Worm (Caenorhabditis elegans): ENCODE data around the gene Y75B12B.13.

Y75B12B.13 gene

ce11 chrV:15143798-15144197, 50.0 kb downstream of the Y75B12B.13 start, which contains the start of gene K08F9.4:
Gene K08F9.4, plus strand, starts transcription at chrV:15144019.
- TF ChIP-seq ceh-100 (GFP tag; IDR thresholded peaks at IDR 0.05) (peak; percentile 88), snpc-4 (GFP tag; optimal IDR thresholded peaks at IDR 0.05) (no peak), snpc-4 (tag; optimal IDR thresholded peaks at IDR 0.05) (peak in 1 of 4 experiments; percentile 7), somi-1 (GFP tag; optimal IDR thresholded peaks at IDR 0.05) (no peak), hmg-1.2 (GFP tag; IDR thresholded peaks at IDR 0.05) (peak; percentile 92), hlh-12 (tag; optimal IDR thresholded peaks at IDR 0.05) (no peak), attf-5 (GFP tag; optimal IDR thresholded peaks at IDR 0.05) (peak; percentile 1), mcd-1 (GFP tag; IDR thresholded peaks at IDR 0.05) (peak; percentile 86), lin-54 (GFP tag; optimal IDR thresholded peaks at IDR 0.05) (peak; percentile 8)
